Worm (Caenorhabditis elegans) whole organism, mixed stage, embryonic: ENCODE data around the gene twk-32.
A peak's percentile ranks its signal among the peaks of the same experiment; 100 is the strongest.

ENCODE experiments used
- M03D4.4 ChIP-seq: sonication (generic microtip); optimal IDR thresholded peaks from 2 replicates; lab custom pipeline; 2017; ENCODE audit warnings: mild to moderate bottlenecking, missing genetic modification characterization, missing compliant biosample characterization
- bed-3 ChIP-seq: fragments of 200-800 bp; sonication (Bioruptor generic); optimal IDR thresholded peaks from 3 replicates; lab custom pipeline; 2018; ENCODE audit warnings: mild to moderate bottlenecking, missing genetic modification characterization, moderate library complexity, missing compliant biosample characterization
- blmp-1 ChIP-seq: fragments of 150-350 bp; optimal IDR thresholded peaks from 2 replicates; lab custom pipeline; 2014; ENCODE audit warnings: missing biosample characterization, missing genetic modification characterization
- ceh-43 ChIP-seq: fragments of 200-800 bp; sonication (Bioruptor generic); optimal IDR thresholded peaks from 2 replicates; lab custom pipeline; 2018; ENCODE audit warnings: mild to moderate bottlenecking, missing genetic modification characterization, moderate library complexity, missing compliant biosample characterization
- ceh-83 ChIP-seq: fragments of 200-800 bp; sonication (Bioruptor generic); optimal IDR thresholded peaks from 2 replicates; lab custom pipeline; 2018; ENCODE audit warnings: mild to moderate bottlenecking, missing genetic modification characterization, missing compliant biosample characterization
- ces-1 ChIP-seq: fragments of 150-350 bp; optimal IDR thresholded peaks from 2 replicates; lab custom pipeline; 2014; ENCODE audit warnings: missing biosample characterization, missing genetic modification reagents, missing genetic modification characterization
- drap-1 ChIP-seq: fragments of 200-800 bp; sonication (Bioruptor generic); optimal IDR thresholded peaks from 3 replicates; lab custom pipeline; 2018; ENCODE audit warnings: mild to moderate bottlenecking, missing genetic modification characterization, missing compliant biosample characterization
- elt-1 ChIP-seq: sonication (generic microtip); optimal IDR thresholded peaks from 2 replicates; lab custom pipeline; 2017; ENCODE audit warnings: missing genetic modification characterization, mild to moderate bottlenecking, missing compliant biosample characterization, antibody characterized with exemption, moderate library complexity, borderline replicate concordance; ENCODE audit not compliant: insufficient read depth
- elt-3 ChIP-seq: fragments of 150-350 bp; optimal IDR thresholded peaks from 2 replicates; lab custom pipeline; 2014; ENCODE audit warnings: missing biosample characterization, missing genetic modification characterization
- flh-1 ChIP-seq: fragments of 200-800 bp; sonication (Bioruptor generic); optimal IDR thresholded peaks from 2 replicates; lab custom pipeline; 2018; ENCODE audit warnings: mild to moderate bottlenecking, missing genetic modification characterization, moderate library complexity, missing compliant biosample characterization
- hlh-1 ChIP-seq: fragments of 150-350 bp; optimal IDR thresholded peaks from 2 replicates; lab custom pipeline; 2014; ENCODE audit warnings: missing biosample characterization, missing genetic modification reagents, missing genetic modification characterization
- lin-13 ChIP-seq: fragments of 150-350 bp; optimal IDR thresholded peaks from 2 replicates; lab custom pipeline; 2014; ENCODE audit warnings: missing biosample characterization, missing genetic modification characterization
- lin-32 ChIP-seq: fragments of 200-800 bp; sonication (Bioruptor generic); optimal IDR thresholded peaks from 2 replicates; lab custom pipeline; 2018; ENCODE audit warnings: mild to moderate bottlenecking, missing genetic modification characterization, missing compliant biosample characterization
- mab-5 ChIP-seq: fragments of 150-350 bp; optimal IDR thresholded peaks from 2 replicates; lab custom pipeline; 2014; ENCODE audit warnings: missing biosample characterization, missing genetic modification characterization
- mep-1 ChIP-seq: fragments of 150-350 bp; optimal IDR thresholded peaks from 2 replicates; lab custom pipeline; 2017; ENCODE audit warnings: missing biosample characterization, missing genetic modification reagents, missing genetic modification characterization, inconsistent platforms
- mls-2 ChIP-seq: sonication (generic microtip); optimal IDR thresholded peaks from 2 replicates; lab custom pipeline; 2016; ENCODE audit warnings: mild to moderate bottlenecking, missing genetic modification characterization, moderate library complexity, missing compliant biosample characterization
- nhr-28 ChIP-seq: fragments of 150-350 bp; optimal IDR thresholded peaks from 2 replicates; lab custom pipeline; 2014; ENCODE audit warnings: missing biosample characterization, missing genetic modification characterization
- nhr-76 ChIP-seq: sonication (generic microtip); optimal IDR thresholded peaks from 2 replicates; lab custom pipeline; 2017; ENCODE audit warnings: missing biosample characterization, missing genetic modification characterization
- pha-4 ChIP-seq: fragments of 150-350 bp; optimal IDR thresholded peaks from 2 replicates; lab custom pipeline; 2018; ENCODE audit warnings: missing biosample characterization, missing genetic modification reagents, missing genetic modification characterization
- sem-2 ChIP-seq: fragments of 200-800 bp; sonication (Bioruptor generic); optimal IDR thresholded peaks from 2 replicates; lab custom pipeline; 2018; ENCODE audit warnings: mild to moderate bottlenecking, missing genetic modification characterization, missing compliant biosample characterization
- snpc-4 ChIP-seq: fragments of 150-350 bp; optimal IDR thresholded peaks from 2 replicates; lab custom pipeline; 2014; ENCODE audit warnings: missing biosample characterization, missing genetic modification characterization
- sptf-1 ChIP-seq: sonication (generic microtip); optimal IDR thresholded peaks from 2 replicates; lab custom pipeline; 2017; ENCODE audit warnings: mild to moderate bottlenecking, missing genetic modification characterization, moderate library complexity, missing compliant biosample characterization
- tbx-8 ChIP-seq: fragments of 200-800 bp; sonication (Bioruptor generic); optimal IDR thresholded peaks from 2 replicates; lab custom pipeline; 2018; ENCODE audit warnings: mild to moderate bottlenecking, missing genetic modification characterization, moderate library complexity, missing compliant biosample characterization
- unc-62 ChIP-seq: fragments of 150-350 bp; optimal IDR thresholded peaks from 2 replicates; lab custom pipeline; 2014; ENCODE audit warnings: missing biosample characterization, missing genetic modification reagents, missing genetic modification characterization
- zip-8 ChIP-seq: fragments of 150-350 bp; optimal IDR thresholded peaks from 2 replicates; lab custom pipeline; 2014; ENCODE audit warnings: missing biosample characterization, missing genetic modification characterization
- ztf-11 ChIP-seq: fragments of 150-350 bp; optimal IDR thresholded peaks from 2 replicates; lab custom pipeline; 2014; ENCODE audit warnings: missing biosample characterization, missing genetic modification characterization

Gene twk-32

DNA sequence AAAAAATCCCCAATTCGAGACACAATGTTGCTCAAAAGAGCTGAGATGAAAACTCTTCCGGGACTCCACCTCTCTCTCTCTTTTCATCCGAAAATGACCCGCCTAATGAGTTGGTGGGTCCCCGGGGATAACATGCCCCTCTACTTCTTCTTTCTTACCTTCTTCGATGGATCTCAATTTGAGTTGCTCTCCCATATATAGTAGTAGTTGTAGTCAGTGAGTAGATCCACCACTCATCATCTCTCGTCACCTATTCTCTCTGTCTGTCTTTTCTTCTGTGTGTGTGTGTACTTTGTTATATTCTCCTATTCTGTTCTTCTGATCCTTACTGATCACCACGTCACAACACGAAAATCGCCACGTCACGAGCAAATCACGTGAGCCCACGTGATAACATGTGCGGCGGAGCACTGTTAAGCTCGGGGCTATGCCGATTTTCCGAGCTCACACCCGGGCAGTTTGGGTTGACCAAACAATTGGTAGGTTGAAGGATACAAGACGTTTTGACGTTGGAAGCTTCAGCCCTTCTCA lies at the start of gene twk-32:
Gene twk-32, plus strand, starts transcription at position 396 of the 531 bp plus-strand sequence.
- TF ChIP-seq hlh-1 (tag; lab: Kevin White, UChicago), result no peak
- peak; percentile 18 for TF ChIP-seq ces-1 (GFP tag; lab: Kevin White, UChicago)

DNA sequence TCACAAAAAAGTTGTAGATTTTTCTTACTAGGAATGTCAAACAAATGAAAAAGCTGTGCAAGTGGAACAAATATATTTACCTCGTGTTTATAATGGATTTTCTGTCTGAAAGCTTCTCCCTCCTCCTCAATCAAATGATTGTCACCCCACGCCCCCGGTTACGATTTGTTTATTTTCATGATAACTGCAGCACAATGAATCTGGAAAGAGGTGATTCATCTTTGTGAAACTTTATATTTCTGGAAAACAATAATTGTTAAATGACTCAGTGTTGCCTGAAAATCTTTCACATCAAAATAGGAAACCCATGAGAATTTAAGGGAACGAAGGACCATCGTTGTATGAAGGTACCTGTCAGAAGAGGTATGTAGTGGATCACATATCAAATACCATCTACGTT lies 47.8 kb upstream of the twk-32 start, which contains the start of gene F35E12.10:
Gene F35E12.10, minus strand, starts transcription at position 101 of the 400 bp plus-strand sequence.
- TF ChIP-seq blmp-1 (no peak), sptf-1 (tag; lab: Kevin White, UChicago) (no peak), mls-2 (tag; lab: Kevin White, UChicago) (no peak)
- TF ChIP-seq, all 35 proteins: peak for 0

DNA sequence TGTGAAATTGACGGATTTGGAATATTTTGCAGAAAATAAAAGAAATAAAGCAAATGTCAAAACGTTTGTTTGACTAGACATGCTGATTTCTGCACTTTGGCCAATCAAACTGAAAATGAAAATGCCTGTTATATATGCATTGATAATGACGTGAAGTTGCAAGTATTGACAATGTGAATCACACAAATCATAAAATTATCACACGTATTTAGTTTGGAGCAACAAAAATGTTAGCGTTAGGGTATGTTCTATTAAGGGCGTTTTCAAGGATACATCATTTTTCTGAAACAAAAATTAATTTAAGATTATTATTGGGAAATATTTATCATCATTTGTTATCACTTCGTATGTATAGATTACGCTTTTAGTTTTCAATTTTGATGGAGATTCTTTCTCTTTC lies 44.6 kb upstream of the twk-32 start, which contains the start of gene cld-9:
Gene cld-9, minus strand, starts transcription at position 81 of the 400 bp plus-strand sequence.
- TF ChIP-seq blmp-1, result no peak
- TF ChIP-seq lin-32 (GFP tag; lab: Kevin White, UChicago), result no peak
- TF ChIP-seq nhr-76 (tag; lab: Kevin White, UChicago), result no peak

DNA sequence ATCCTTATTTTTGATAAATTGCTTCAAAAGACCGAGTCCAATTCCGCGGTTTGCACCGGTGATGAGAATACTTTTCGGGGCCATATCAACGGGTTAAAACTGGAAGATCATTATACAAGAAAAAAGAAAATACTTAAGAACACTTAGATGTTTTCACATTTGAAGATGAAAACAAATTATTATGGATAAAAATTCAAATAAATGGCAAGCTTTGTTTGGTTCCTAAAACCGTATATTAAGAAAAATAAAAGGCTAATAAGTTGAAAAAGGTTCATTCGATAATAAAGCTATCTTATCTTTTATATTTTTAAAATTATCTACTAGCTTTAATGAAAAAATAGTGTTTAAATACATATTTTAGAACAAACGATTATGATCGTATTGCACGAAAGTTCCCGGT lies 43.0 kb upstream of the twk-32 start, which contains the start of gene F20G2.1:
Gene F20G2.1, minus strand, starts transcription at position 101 of the 400 bp plus-strand sequence.
- no peak for TF ChIP-seq ceh-83 (GFP tag; lab: Kevin White, UChicago)
- TF ChIP-seq nhr-28 (tag; lab: Kevin White, UChicago), result no peak
- no peak for TF ChIP-seq sem-2
- TF ChIP-seq sptf-1 (tag; lab: Kevin White, UChicago), result no peak
- no peak for TF ChIP-seq nhr-76 (tag; lab: Kevin White, UChicago)
- TF ChIP-seq elt-3 (tag; lab: Kevin White, UChicago), result no peak
- no peak for TF ChIP-seq drap-1 (GFP tag; lab: Kevin White, UChicago)
- TF ChIP-seq mep-1 (tag; lab: Kevin White, UChicago), result no peak
- no peak for TF ChIP-seq pha-4 (tag; lab: Kevin White, UChicago)
- no peak for TF ChIP-seq mls-2 (tag; lab: Kevin White, UChicago)
- TF ChIP-seq ces-1 (GFP tag; lab: Kevin White, UChicago), result no peak
- TF ChIP-seq unc-62 (GFP tag; lab: Kevin White, UChicago), result no peak
- no peak for TF ChIP-seq zip-8 (tag; lab: Kevin White, UChicago)
- TF ChIP-seq lin-13 (tag; lab: Kevin White, UChicago), result no peak
- TF ChIP-seq elt-1, result no peak
- no peak for TF ChIP-seq hlh-1 (tag; lab: Kevin White, UChicago)
- TF ChIP-seq, all 35 proteins: peak for 0

DNA sequence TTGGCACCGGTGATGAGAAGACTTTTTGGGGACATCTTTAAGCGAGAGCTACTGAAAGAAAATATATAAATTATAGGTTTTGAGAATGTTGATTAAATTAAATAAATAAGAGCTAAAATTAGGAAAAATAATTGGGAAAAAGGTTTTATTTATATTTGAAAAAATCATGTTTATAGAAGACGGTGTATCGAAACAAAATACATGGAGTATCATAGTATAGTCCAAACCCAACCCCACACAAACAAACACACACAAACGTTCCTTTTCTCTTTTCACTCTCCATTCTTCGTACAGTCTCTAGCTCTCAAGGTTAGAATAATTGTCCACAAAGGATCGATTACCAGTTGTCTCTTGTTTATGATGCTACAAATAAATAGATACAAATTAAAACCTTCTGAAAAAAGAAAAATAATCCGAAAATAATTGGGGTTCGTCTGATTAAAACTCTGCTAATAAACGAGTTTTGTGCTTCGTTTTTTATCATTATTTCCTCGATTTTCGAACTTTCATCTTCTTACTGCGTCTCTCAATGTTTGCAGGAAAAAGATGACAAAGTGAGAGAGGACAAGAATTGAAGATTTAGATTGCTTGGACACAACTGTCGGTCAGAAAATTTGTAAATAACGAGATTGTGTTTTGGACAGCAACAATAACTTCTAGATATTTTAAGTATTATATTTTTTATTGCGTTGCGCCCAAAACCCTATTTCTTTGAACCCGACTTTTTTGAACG lies 39.9 kb upstream of the twk-32 start, which contains the start of gene F20G2.2:
Gene F20G2.2, minus strand, starts transcription at position 51 of the 733 bp plus-strand sequence.
- TF ChIP-seq lin-13 (tag; lab: Kevin White, UChicago) (no peak), elt-1 (no peak), hlh-1 (tag; lab: Kevin White, UChicago) (peak; percentile 6)

DNA sequence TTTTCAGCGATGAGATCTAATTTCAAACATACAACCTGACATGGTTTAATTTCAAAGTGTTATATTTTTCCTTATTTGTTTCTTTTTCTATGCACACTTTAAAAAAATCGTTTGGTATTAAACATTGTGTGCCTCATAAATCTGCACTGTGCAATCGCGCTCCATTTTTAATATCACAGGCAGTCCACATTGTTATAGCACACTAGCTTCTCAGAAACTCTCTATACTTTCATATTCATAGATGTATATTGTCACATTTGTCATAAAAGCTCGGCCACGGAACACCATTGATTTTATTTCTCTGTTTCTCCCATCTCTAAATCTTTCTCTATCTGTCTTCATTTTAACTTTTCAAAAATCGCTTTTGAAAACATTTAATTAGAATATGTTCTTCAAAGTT lies 39.1 kb upstream of the twk-32 start:
- TF ChIP-seq ces-1 (GFP tag; lab: Kevin White, UChicago) (peak; percentile 32), mab-5 (tag; lab: Kevin White, UChicago) (no peak)

DNA sequence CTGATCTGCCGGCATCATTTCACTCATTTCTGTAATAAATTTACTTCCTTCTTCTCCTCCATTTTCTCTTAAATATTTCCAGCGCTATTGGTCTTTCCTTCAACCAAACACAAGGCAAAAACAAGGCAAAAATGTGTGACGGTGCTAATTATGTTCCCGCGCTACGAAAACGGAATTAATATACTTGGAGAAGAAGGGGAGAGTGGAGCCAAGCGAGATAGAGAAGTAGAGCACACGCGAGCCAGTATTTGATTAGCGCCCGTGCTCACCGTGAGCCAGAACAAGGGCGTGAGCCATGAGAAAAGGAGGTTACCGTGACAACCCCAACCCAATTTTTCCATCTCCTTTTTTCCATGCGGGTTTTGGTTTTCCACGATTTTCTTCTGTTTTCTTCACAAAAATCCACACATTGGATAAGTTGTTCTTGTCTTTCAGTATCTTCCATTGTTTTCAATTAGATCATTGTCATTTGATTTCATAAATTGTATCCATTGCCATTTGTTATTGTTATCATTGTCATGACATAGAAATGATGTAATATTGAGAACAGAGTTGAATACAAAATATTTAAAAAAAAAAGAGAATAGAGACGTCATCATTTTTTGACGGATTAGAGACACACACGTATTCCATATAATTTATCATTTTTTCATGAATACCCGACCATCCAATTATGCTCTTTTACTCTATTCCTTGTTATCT lies 33.9 kb upstream of the twk-32 start, which contains the start of gene F20G2.6:
Gene F20G2.6, plus strand, starts transcription at position 652 of the 702 bp plus-strand sequence.
- TF ChIP-seq lin-13 (tag; lab: Kevin White, UChicago) (no peak), sem-2 (no peak), nhr-76 (tag; lab: Kevin White, UChicago) (no peak), drap-1 (GFP tag; lab: Kevin White, UChicago) (no peak), mab-5 (tag; lab: Kevin White, UChicago) (no peak), ceh-43 (no peak), elt-1 (no peak), ces-1 (GFP tag; lab: Kevin White, UChicago) (peak; percentile 59)

DNA sequence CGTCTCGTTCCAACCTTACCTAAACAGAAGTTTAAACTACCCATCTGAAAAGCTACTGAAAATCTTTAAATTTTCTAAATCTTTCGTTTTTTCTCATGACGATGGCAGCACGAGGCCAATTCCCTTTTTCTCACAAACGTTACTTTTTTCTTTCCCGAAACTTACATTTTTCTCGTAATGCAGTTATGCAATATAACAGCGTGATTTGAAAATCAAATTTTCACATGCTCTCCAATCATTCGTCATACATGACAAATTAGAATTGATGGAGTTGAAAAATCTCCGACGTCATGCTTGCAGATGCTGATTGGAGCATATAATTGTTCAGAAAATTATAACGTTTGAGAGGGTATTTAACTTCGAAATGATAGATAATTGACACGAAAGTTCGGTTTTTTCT lies 32.7 kb upstream of the twk-32 start:
- TF ChIP-seq M03D4.4 (tag; lab: Kevin White, UChicago) (no peak), bed-3 (no peak), nhr-28 (tag; lab: Kevin White, UChicago) (no peak), snpc-4 (no peak), drap-1 (GFP tag; lab: Kevin White, UChicago) (no peak), ztf-11 (tag; lab: Kevin White, UChicago) (no peak), tbx-8 (GFP tag; lab: Kevin White, UChicago) (no peak), ceh-83 (GFP tag; lab: Kevin White, UChicago) (no peak), sem-2 (no peak), hlh-1 (tag; lab: Kevin White, UChicago) (no peak), ceh-43 (no peak), flh-1 (GFP tag; lab: Kevin White, UChicago) (no peak), sptf-1 (tag; lab: Kevin White, UChicago) (no peak)
